Fruit fly (Drosophila melanogaster) ovary, adult (tissue): ENCODE data around the gene Erk7.

Source experiments
- CG17801 ChIP-seq: fragments of 200-800 bp; optimal IDR thresholded peaks from 2 replicates; lab custom pipeline; 2019; ENCODE audit warnings: missing biosample characterization, mild to moderate bottlenecking, missing genetic modification characterization, moderate library complexity; ENCODE audit not compliant: partially characterized antibody

The Erk7 gene

dm6 chrX:9223182-9223581 lies 44.3 kb downstream of the Erk7 start, which contains the start of gene t:
t (minus strand) TSS chrX:9223257.
- TF ChIP-seq CG17801 = no peak

dm6 chrX:9220434-9220833 lies 47.1 kb downstream of the Erk7 start:
- no peak for TF ChIP-seq CG17801

dm6 chrX:9216572-9216971 lies 50.9 kb downstream of the Erk7 start, which contains the start of gene CG15369:
CG15369 (plus strand) TSS chrX:9216872.
- TF ChIP-seq CG17801 = no peak

- no peak for TF ChIP-seq CG17801
These were observed 52.0 kb downstream of the Erk7 start, which contains the start of gene CG15368 for dm6 chrX:9215485-9215884. CG15368 (plus strand) TSS chrX:9215785.

- no peak for TF ChIP-seq CG17801
These were observed 52.9 kb downstream of the Erk7 start, which contains the start of gene Obp8a for dm6 chrX:9214576-9214975. Obp8a (plus strand) TSS chrX:9214876.
